Worm (Caenorhabditis elegans) whole organism, L4 larva: Measurements from ENCODE around the gene srsx-27.

Source experiments
- ZK546.5 ChIP-seq, 2 experiments: sonication (generic microtip); optimal IDR thresholded peaks; 2 replicates each; lab custom pipeline; 2017; ENCODE audit warnings: missing biosample characterization in 2 of 2, missing genetic modification characterization in 2 of 2
- aly-2 ChIP-seq: sonication (generic microtip); optimal IDR thresholded peaks from 2 replicates; lab custom pipeline; 2018; ENCODE audit warnings: missing biosample characterization, missing genetic modification characterization
- hmg-1.1 ChIP-seq: fragments of 200-800 bp; sonication (Bioruptor generic); IDR thresholded peaks from 2 replicates; pipeline ENCODE4 v1.3.6; 2022; ENCODE audit warnings: missing genetic modification reagents, missing genetic modification characterization, missing compliant biosample characterization
- jun-1 ChIP-seq: fragments of 150-350 bp; optimal IDR thresholded peaks from 2 replicates; lab custom pipeline; 2014; ENCODE audit warnings: missing biosample characterization, missing genetic modification reagents, missing genetic modification characterization
- lin-29 ChIP-seq: fragments of 200-800 bp; sonication (Bioruptor generic); IDR thresholded peaks from 2 replicates; pipeline ENCODE4 v1.3.6; 2022; ENCODE audit warnings: missing genetic modification reagents, missing genetic modification characterization, missing compliant biosample characterization
- mxl-2 ChIP-seq: fragments of 200-800 bp; sonication (Bioruptor generic); conservative IDR thresholded peaks from 2 replicates; pipeline ENCODE4 v1.3.6; 2022; ENCODE audit warnings: missing genetic modification reagents, missing genetic modification characterization, missing compliant biosample characterization
- nhr-25 ChIP-seq: sonication (generic microtip); optimal IDR thresholded peaks from 2 replicates; lab custom pipeline; 2017; ENCODE audit warnings: missing genetic modification characterization, mild to moderate bottlenecking, missing compliant biosample characterization, antibody characterized with exemption, moderate library complexity, borderline replicate concordance; ENCODE audit not compliant: insufficient read depth
- nhr-77 ChIP-seq: fragments of 150-350 bp; optimal IDR thresholded peaks from 2 replicates; lab custom pipeline; 2014; ENCODE audit warnings: missing biosample characterization, missing genetic modification characterization
- php-3 ChIP-seq: fragments of 200-800 bp; sonication (Bioruptor generic); IDR thresholded peaks from 2 replicates; pipeline ENCODE4 v1.3.6; 2022; ENCODE audit warnings: missing genetic modification reagents, missing genetic modification characterization, missing compliant biosample characterization
- snpc-1.2 ChIP-seq: fragments of 200-800 bp; sonication (Bioruptor generic); IDR thresholded peaks from 2 replicates; pipeline ENCODE4 v1.3.6; 2022; ENCODE audit warnings: missing genetic modification reagents, missing genetic modification characterization, missing compliant biosample characterization
- snpc-4 ChIP-seq: fragments of 150-350 bp; optimal IDR thresholded peaks from 2 replicates; lab custom pipeline; 2014; ENCODE audit warnings: missing biosample characterization, missing genetic modification characterization
- unc-130 ChIP-seq: sonication (generic microtip); optimal IDR thresholded peaks from 2 replicates; lab custom pipeline; 2016; ENCODE audit warnings: missing genetic modification reagents, missing genetic modification characterization, missing compliant biosample characterization
- zag-1 ChIP-seq: fragments of 150-350 bp; optimal IDR thresholded peaks from 2 replicates; lab custom pipeline; 2014; ENCODE audit warnings: missing biosample characterization, missing genetic modification characterization

DNA sequence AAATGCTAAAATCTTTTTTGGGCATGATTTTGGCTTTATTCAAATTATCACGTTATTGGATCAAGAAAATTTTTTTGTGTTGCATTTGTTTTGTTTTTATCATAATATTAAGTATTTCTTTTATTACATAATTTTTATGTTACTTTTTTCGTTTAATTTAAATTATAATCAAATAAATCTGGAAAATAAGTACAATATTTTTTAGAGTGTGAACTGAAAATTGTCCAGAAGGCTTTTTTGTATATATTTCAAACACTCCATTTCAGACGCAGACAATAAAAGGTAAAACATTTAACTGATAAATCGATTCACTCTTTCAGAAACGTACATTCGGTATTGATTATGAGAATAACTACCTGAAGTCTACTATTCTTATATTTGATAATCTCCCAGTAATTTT is 42.5 kb upstream of the srsx-27 start, which contains the start of gene C08B6.11:
- TF ChIP-seq aly-2 (tag; lab: Kevin White, UChicago) (no peak), snpc-4 (tag; lab: Kevin White, UChicago) (no peak), zag-1 (tag; lab: Kevin White, UChicago) (no peak), unc-130 (GFP tag; lab: Kevin White, UChicago) (no peak), hmg-1.1 (GFP tag; lab: Robert Waterston, UW) (no peak), ZK546.5 (tag; optimal IDR thresholded peaks at IDR 0.05; lab: Kevin White, UChicago) (no peak), snpc-1.2 (GFP tag; lab: Robert Waterston, UW) (no peak), nhr-77 (tag; lab: Kevin White, UChicago) (no peak), mxl-2 (no peak), php-3 (GFP tag; lab: Robert Waterston, UW) (no peak), nhr-25 (no peak), jun-1 (tag; lab: Kevin White, UChicago) (no peak), lin-29 (GFP tag; lab: Robert Waterston, UW) (no peak)
